Fruit fly (Drosophila melanogaster) whole organism, embryonic: Measurements from ENCODE around the gene Ciz1.

Experiments used
- Atf-2 ChIP-seq: fragments of 200-800 bp; sonication (Bioruptor generic); optimal IDR thresholded peaks from 2 replicates; lab custom pipeline; 2016; ENCODE audit warnings: missing biosample characterization, missing genetic modification characterization
- CG10209 ChIP-seq: fragments of 200-800 bp; sonication (Bioruptor generic); optimal IDR thresholded peaks from 3 replicates; lab custom pipeline; 2017; ENCODE audit warnings: missing biosample characterization, mild to moderate bottlenecking, missing genetic modification characterization, missing genetic modification reagents
- CG10267 ChIP-seq: fragments of 200-800 bp; sonication (Bioruptor generic); optimal IDR thresholded peaks from 2 replicates; lab custom pipeline; 2018; ENCODE audit warnings: missing biosample characterization, mild to moderate bottlenecking, missing genetic modification characterization, moderate library complexity
- CG11695 ChIP-seq: fragments of 200-800 bp; sonication (Bioruptor generic); IDR thresholded peaks from 3 replicates; pipeline ENCODE4 v1.3.6; 2022; ENCODE audit warnings: missing biosample characterization, missing genetic modification characterization
- CG11696 ChIP-seq: fragments of 200-800 bp; sonication (Bioruptor generic); IDR thresholded peaks from 2 replicates; pipeline ENCODE4 v1.3.6; 2022; ENCODE audit warnings: missing biosample characterization, missing genetic modification characterization
- CG12104 ChIP-seq: fragments of 200-800 bp; sonication (Bioruptor generic); optimal IDR thresholded peaks from 3 replicates; lab custom pipeline; 2016; ENCODE audit warnings: missing biosample characterization, missing genetic modification characterization
- CG13287 ChIP-seq: fragments of 200-800 bp; sonication (Bioruptor generic); IDR thresholded peaks from 2 replicates; pipeline ENCODE4 v1.3.6; 2022; ENCODE audit warnings: missing biosample characterization, missing genetic modification characterization; ENCODE audit not compliant: partially characterized antibody
- CG13424 ChIP-seq: fragments of 200-800 bp; sonication (Bioruptor generic); optimal IDR thresholded peaks from 2 replicates; lab custom pipeline; 2019; ENCODE audit warnings: missing biosample characterization, mild to moderate bottlenecking, missing genetic modification characterization, moderate library complexity
- CG13894 ChIP-seq: fragments of 200-800 bp; sonication (Bioruptor generic); optimal IDR thresholded peaks from 3 replicates; lab custom pipeline; 2018; ENCODE audit warnings: missing biosample characterization, mild to moderate bottlenecking, missing genetic modification characterization, moderate library complexity
- CG14441 ChIP-seq: fragments of 200-800 bp; sonication (Bioruptor generic); IDR thresholded peaks from 2 replicates; pipeline ENCODE4 v1.3.6; 2022; ENCODE audit warnings: missing biosample characterization, missing genetic modification characterization
- CG14860 ChIP-seq: fragments of 200-800 bp; sonication (Bioruptor generic); IDR thresholded peaks from 3 replicates; pipeline ENCODE4 v1.3.6; 2022; ENCODE audit warnings: missing biosample characterization, missing genetic modification characterization; ENCODE audit not compliant: partially characterized antibody
- CG15269 ChIP-seq: fragments of 200-800 bp; sonication (Bioruptor generic); optimal IDR thresholded peaks from 2 replicates; lab custom pipeline; 2018; ENCODE audit warnings: missing biosample characterization, mild to moderate bottlenecking, missing genetic modification characterization, moderate library complexity
- CG17361 ChIP-seq: fragments of 200-800 bp; sonication (Bioruptor generic); IDR thresholded peaks from 3 replicates; pipeline ENCODE4 v1.3.6; 2022; ENCODE audit warnings: missing biosample characterization, missing genetic modification characterization
- CG18011 ChIP-seq: fragments of 200-800 bp; sonication (Bioruptor generic); optimal IDR thresholded peaks from 2 replicates; lab custom pipeline; 2017; ENCODE audit warnings: missing biosample characterization, missing genetic modification characterization, mild to moderate bottlenecking, moderate library complexity, missing genotype
- CG18599 ChIP-seq: fragments of 200-800 bp; sonication (Bioruptor generic); optimal IDR thresholded peaks from 3 replicates; lab custom pipeline; 2017; ENCODE audit warnings: missing biosample characterization, missing genetic modification characterization, mild to moderate bottlenecking, moderate library complexity, missing genetic modification reagents
- CG2889 ChIP-seq: fragments of 200-800 bp; sonication (Bioruptor generic); IDR thresholded peaks from 3 replicates; pipeline ENCODE4 v1.3.6; 2022; ENCODE audit warnings: missing biosample characterization, missing genetic modification characterization
- CG3065 ChIP-seq: fragments of 200-800 bp; sonication (Bioruptor generic); optimal IDR thresholded peaks from 2 replicates; lab custom pipeline; 2016; ENCODE audit warnings: missing biosample characterization, missing genetic modification characterization
- CG31388 ChIP-seq: fragments of 200-800 bp; sonication (Bioruptor generic); optimal IDR thresholded peaks from 2 replicates; lab custom pipeline; 2016; ENCODE audit warnings: missing biosample characterization, missing genetic modification characterization
- CG3847 ChIP-seq: fragments of 200-800 bp; sonication (Bioruptor generic); IDR thresholded peaks from 2 replicates; pipeline ENCODE4 v1.3.6; 2022; ENCODE audit warnings: missing biosample characterization, missing genetic modification characterization
- CG4854 ChIP-seq: fragments of 200-800 bp; sonication (Bioruptor generic); optimal IDR thresholded peaks from 2 replicates; lab custom pipeline; 2016; ENCODE audit warnings: missing biosample characterization, missing genetic modification characterization, inconsistent platforms
- CG5180 ChIP-seq: fragments of 200-800 bp; sonication (Bioruptor generic); optimal IDR thresholded peaks from 3 replicates; lab custom pipeline; 2017; ENCODE audit warnings: missing biosample characterization, missing genetic modification characterization, mild to moderate bottlenecking, moderate library complexity, missing genetic modification reagents
- CG6272 ChIP-seq: fragments of 200-800 bp; sonication (Bioruptor generic); IDR thresholded peaks from 2 replicates; pipeline ENCODE4 v1.3.6; 2022; ENCODE audit warnings: missing biosample characterization, missing genetic modification characterization
- D ChIP-seq, 2 experiments: fragments of 200-800 bp in 1 of 2; fragments of >200 bp in 1 of 2; sonication (Bioruptor generic) in 1 of 2; optimal IDR thresholded peaks; 2 replicates in 1 of 2; 3 replicates in 1 of 2; lab custom pipeline; 2017; ENCODE audit warnings: mild to moderate bottlenecking in 1 of 2, missing biosample characterization in 1 of 2, missing genetic modification characterization in 1 of 2, missing genetic modification reagents in 1 of 2
- Dp ChIP-seq: fragments of 200-800 bp; sonication (Bioruptor generic); optimal IDR thresholded peaks from 2 replicates; lab custom pipeline; 2018; ENCODE audit warnings: missing biosample characterization, mild to moderate bottlenecking, missing genetic modification characterization, moderate library complexity
- Drgx ChIP-seq: fragments of 200-800 bp; sonication (Bioruptor generic); IDR thresholded peaks from 2 replicates; pipeline ENCODE4 v1.3.6; 2022; ENCODE audit warnings: missing biosample characterization, missing genetic modification characterization
- Sox102F ChIP-seq: fragments of 200-800 bp; sonication (Bioruptor generic); optimal IDR thresholded peaks from 2 replicates; lab custom pipeline; 2018; ENCODE audit warnings: missing biosample characterization, mild to moderate bottlenecking, missing genetic modification characterization, moderate library complexity
- amos ChIP-seq: fragments of 200-800 bp; sonication (Bioruptor generic); IDR thresholded peaks from 2 replicates; pipeline ENCODE4 v1.3.6; 2022; ENCODE audit warnings: missing biosample characterization, missing genetic modification characterization; ENCODE audit not compliant: partially characterized antibody
- ash1 ChIP-seq: fragments of 200-800 bp; sonication (Bioruptor generic); optimal IDR thresholded peaks from 2 replicates; lab custom pipeline; 2018; ENCODE audit warnings: missing biosample characterization, mild to moderate bottlenecking, missing genetic modification characterization
- bigmax ChIP-seq: fragments of 200-800 bp; sonication (Bioruptor generic); optimal IDR thresholded peaks from 2 replicates; lab custom pipeline; 2018; ENCODE audit warnings: missing biosample characterization, mild to moderate bottlenecking, missing genetic modification characterization
- bowl ChIP-seq: fragments of 200-800 bp; sonication (Bioruptor generic); IDR thresholded peaks from 2 replicates; pipeline ENCODE4 v1.3.6; 2022; ENCODE audit warnings: missing biosample characterization, missing genetic modification characterization
- chif ChIP-seq, 2 experiments: fragments of 200-800 bp; sonication (Bioruptor generic); optimal IDR thresholded peaks; 3 replicates each; lab custom pipeline; 2016; ENCODE audit warnings: missing biosample characterization in 2 of 2, missing genetic modification characterization in 2 of 2
- crol ChIP-seq: fragments of 200-800 bp; sonication (Bioruptor generic); IDR thresholded peaks from 2 replicates; pipeline ENCODE4 v1.3.6; 2022; ENCODE audit warnings: missing biosample characterization, missing genetic modification characterization
- da ChIP-seq: fragments of 200-800 bp; sonication (Bioruptor generic); optimal IDR thresholded peaks from 2 replicates; lab custom pipeline; 2016; ENCODE audit warnings: missing biosample characterization, missing genetic modification characterization
- danr ChIP-seq: fragments of 200-800 bp; sonication (Bioruptor generic); IDR thresholded peaks from 2 replicates; pipeline ENCODE4 v1.3.6; 2022; ENCODE audit warnings: missing biosample characterization, missing genetic modification characterization
- eyg ChIP-seq: fragments of 200-800 bp; sonication (Bioruptor generic); optimal IDR thresholded peaks from 3 replicates; lab custom pipeline; 2016; ENCODE audit warnings: missing biosample characterization, missing genetic modification characterization
- jing ChIP-seq: fragments of 200-800 bp; sonication (Bioruptor generic); optimal IDR thresholded peaks from 2 replicates; lab custom pipeline; 2018; ENCODE audit warnings: missing biosample characterization, mild to moderate bottlenecking, missing genetic modification characterization
- mam ChIP-seq: fragments of 200-800 bp; sonication (Bioruptor generic); optimal IDR thresholded peaks from 3 replicates; lab custom pipeline; 2016; ENCODE audit warnings: missing biosample characterization, missing genetic modification characterization
- nom ChIP-seq: fragments of 200-800 bp; sonication (Bioruptor generic); optimal IDR thresholded peaks from 2 replicates; lab custom pipeline; 2017; ENCODE audit warnings: missing biosample characterization, missing genetic modification characterization, mild to moderate bottlenecking, moderate library complexity, missing genetic modification reagents
- org-1 ChIP-seq: fragments of 200-800 bp; sonication (Bioruptor generic); optimal IDR thresholded peaks from 2 replicates; lab custom pipeline; 2017; ENCODE audit warnings: missing biosample characterization, missing genetic modification characterization
- ro ChIP-seq: fragments of 200-800 bp; sonication (Bioruptor generic); IDR thresholded peaks from 2 replicates; pipeline ENCODE4 v1.3.6; 2022; ENCODE audit warnings: missing biosample characterization, missing genetic modification characterization
- scrt ChIP-seq: fragments of 200-800 bp; sonication (Bioruptor generic); optimal IDR thresholded peaks from 2 replicates; lab custom pipeline; 2018; ENCODE audit warnings: missing biosample characterization, mild to moderate bottlenecking, missing genetic modification characterization, moderate library complexity
- slbo ChIP-seq: fragments of 200-800 bp; sonication (Bioruptor generic); IDR thresholded peaks from 2 replicates; pipeline ENCODE4 v1.3.6; 2022; ENCODE audit warnings: missing biosample characterization, missing genetic modification characterization
- slp2 ChIP-seq: fragments of 200-800 bp; sonication (Bioruptor generic); optimal IDR thresholded peaks from 2 replicates; lab custom pipeline; 2016; ENCODE audit warnings: missing biosample characterization, missing genetic modification characterization
- so ChIP-seq: fragments of 200-800 bp; sonication (Bioruptor generic); IDR thresholded peaks from 3 replicates; pipeline ENCODE4 v1.3.6; 2022; ENCODE audit warnings: missing biosample characterization, missing genetic modification characterization
- sr ChIP-seq: fragments of 200-800 bp; sonication (Bioruptor generic); IDR thresholded peaks from 3 replicates; pipeline ENCODE4 v1.3.6; 2022; ENCODE audit warnings: missing biosample characterization, missing genetic modification characterization
- ssp ChIP-seq: fragments of 200-800 bp; sonication (Bioruptor generic); IDR thresholded peaks from 2 replicates; pipeline ENCODE4 v1.3.6; 2022; ENCODE audit warnings: missing biosample characterization, missing genetic modification characterization
- sug ChIP-seq: fragments of 200-800 bp; optimal IDR thresholded peaks from 2 replicates; lab custom pipeline; 2019; ENCODE audit warnings: missing biosample characterization, mild to moderate bottlenecking, missing genetic modification characterization, moderate library complexity
- unpg ChIP-seq: fragments of 200-800 bp; sonication (Bioruptor generic); optimal IDR thresholded peaks from 3 replicates; lab custom pipeline; 2018; ENCODE audit warnings: missing biosample characterization, mild to moderate bottlenecking, missing genetic modification characterization, moderate library complexity

Ciz1 gene

DNA sequence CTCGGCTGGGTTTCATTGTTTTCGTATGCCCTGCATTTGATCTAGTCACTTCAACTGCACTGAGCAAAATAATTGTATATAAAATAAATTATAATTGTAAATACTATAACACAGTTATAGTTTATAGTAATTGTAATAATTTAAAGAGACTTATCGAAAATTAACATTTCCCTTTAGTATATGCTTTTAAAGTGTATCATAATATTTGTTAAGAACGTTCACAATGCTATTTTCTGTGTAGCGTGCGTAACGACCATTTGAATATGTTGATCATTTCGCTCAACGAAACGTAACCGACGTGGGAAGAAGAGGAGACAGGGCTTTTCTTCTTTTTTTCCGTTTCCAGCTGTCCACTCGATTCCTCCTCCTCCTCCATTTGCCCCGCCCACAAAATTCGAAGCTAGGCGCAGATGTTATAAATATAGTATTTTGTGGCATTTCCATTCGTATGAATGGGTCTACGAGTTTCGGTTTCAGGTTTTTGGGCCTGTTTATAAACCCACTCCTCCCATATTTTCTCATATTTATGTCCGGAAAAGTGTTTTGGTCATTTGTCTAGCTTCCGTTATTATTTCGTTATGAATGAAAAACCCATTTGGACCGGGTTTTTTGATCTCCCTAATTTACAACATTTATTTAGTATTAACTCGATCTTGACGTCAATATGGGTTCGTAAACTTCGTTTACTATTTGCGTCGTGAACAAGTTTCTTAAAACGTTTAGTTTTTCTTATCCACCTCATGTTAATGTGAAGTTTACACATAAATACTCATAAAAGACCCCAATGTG, 7.8 kb upstream of the Ciz1 start (continued):
- TF ChIP-seq CG3065, result peak; percentile 73
- peak; percentile 74 for TF ChIP-seq ssp (GFP tag; lab: Robert Waterston, UW)
- peak; percentile 69; the same call in 1 of the 2 replicates for TF ChIP-seq CG6272 (GFP tag; lab: Robert Waterston, UW)
- TF ChIP-seq CG2889 (GFP tag; lab: Robert Waterston, UW), result 0 out of 3 replicates have a peak, but pooled peaks have one; percentile 40
- peak; percentile 69 for TF ChIP-seq slbo (GFP tag; lab: Robert Waterston, UW)
- peak; percentile 66 for TF ChIP-seq CG14441 (GFP tag; lab: Robert Waterston, UW)
- TF ChIP-seq CG4854, result no peak
- TF ChIP-seq nom (GFP tag; lab: Kevin White, UChicago), result peak; percentile 9
- TF ChIP-seq Dp (GFP tag; lab: Kevin White, UChicago), result no peak
- peak; percentile 76 for TF ChIP-seq CG18599
- TF ChIP-seq CG17361 (GFP tag; lab: Robert Waterston, UW), result peak; percentile 73
- TF ChIP-seq org-1 (GFP tag; lab: Kevin White, UChicago), result peak; percentile 48
- peak; percentile 48 for TF ChIP-seq jing (GFP tag; lab: Kevin White, UChicago)
- no peak for TF ChIP-seq crol (GFP tag; lab: Robert Waterston, UW)
- TF ChIP-seq slp2 (GFP tag; lab: Kevin White, UChicago), result no peak
- no peak for TF ChIP-seq D (optimal IDR thresholded peaks at IDR 0.05; lab: Kevin White, UChicago)
- peak; percentile 80 for TF ChIP-seq D (GFP tag; optimal IDR thresholded peaks at IDR 0.05; lab: Kevin White, UChicago)
- peak; percentile 16 for TF ChIP-seq CG12104 (GFP tag; lab: Kevin White, UChicago)
- TF ChIP-seq so, result peak; percentile 80; the same call in 2 of the 3 replicates
- no peak for TF ChIP-seq Atf-2 (GFP tag; lab: Kevin White, UChicago)
- TF ChIP-seq unpg, result peak; percentile 92
- TF ChIP-seq amos (GFP tag; lab: Robert Waterston, UW), result no peak
- TF ChIP-seq CG3847 (GFP tag; lab: Robert Waterston, UW), result peak; percentile 60
- no peak for TF ChIP-seq sug (tag; lab: Kevin White, UChicago)
- TF ChIP-seq danr (GFP tag; lab: Robert Waterston, UW), result peak; percentile 80
- TF ChIP-seq CG14860 (GFP tag; lab: Robert Waterston, UW), result no peak
- peak; percentile 51 for TF ChIP-seq scrt (GFP tag; lab: Kevin White, UChicago)
- TF ChIP-seq ash1 (GFP tag; lab: Kevin White, UChicago), result no peak
- no peak for TF ChIP-seq CG5180 (GFP tag; lab: Kevin White, UChicago)
- TF ChIP-seq CG10209 (GFP tag; lab: Kevin White, UChicago), result peak; percentile 84
- no peak for TF ChIP-seq CG13894 (tag; lab: Kevin White, UChicago)
- peak; percentile 90 for TF ChIP-seq Sox102F (GFP tag; lab: Kevin White, UChicago)
- TF ChIP-seq sr (GFP tag; lab: Robert Waterston, UW), result peak; percentile 68; the same call in 2 of the 3 replicates
- TF ChIP-seq eyg, result no peak
- no peak for TF ChIP-seq bigmax
- TF ChIP-seq CG15269, result peak; percentile 80
- TF ChIP-seq CG11696 (GFP tag; lab: Robert Waterston, UW), result peak; percentile 54
- TF ChIP-seq CG13287 (GFP tag; lab: Robert Waterston, UW), result no peak
- TF ChIP-seq ro, result peak; percentile 66
- peak; percentile 87 for TF ChIP-seq CG11695 (GFP tag; lab: Robert Waterston, UW)
- peak; percentile 39; the same call in 1 of the 2 replicates for TF ChIP-seq Drgx
- no peak for TF ChIP-seq da
- TF ChIP-seq mam (GFP tag; lab: Kevin White, UChicago), result no peak
- peak; percentile 24 to 54 for TF ChIP-seq chif (GFP tag; optimal IDR thresholded peaks at IDR 0.05; lab: Kevin White, UChicago)
- TF ChIP-seq CG31388 (GFP tag; lab: Kevin White, UChicago), result peak; percentile 26
- peak; percentile 86 for TF ChIP-seq CG13424 (tag; lab: Kevin White, UChicago)
- TF ChIP-seq CG18011, result no peak
- peak; percentile 84 for TF ChIP-seq CG10267 (tag; lab: Kevin White, UChicago)
- TF ChIP-seq bowl (GFP tag; lab: Robert Waterston, UW), result no peak
